Fruit fly (Drosophila melanogaster) whole organism, pupa: Measurements from ENCODE around the gene RpL13A.
A peak's percentile ranks its signal among the peaks of the same experiment; 100 is the strongest.

Source experiments
- CG10348 ChIP-seq: fragments of 200-800 bp; sonication (Bioruptor generic); IDR thresholded peaks from 2 replicates; pipeline ENCODE4 v1.3.6; 2022; ENCODE audit warnings: missing biosample characterization, missing genetic modification characterization
- CG13204 ChIP-seq: fragments of 200-800 bp; sonication (Bioruptor generic); optimal IDR thresholded peaks from 2 replicates; lab custom pipeline; 2018; ENCODE audit warnings: missing biosample characterization, mild to moderate bottlenecking, missing genetic modification characterization, moderate library complexity
- CG14655 ChIP-seq: fragments of 200-800 bp; sonication (Bioruptor generic); optimal IDR thresholded peaks from 3 replicates; lab custom pipeline; 2017; ENCODE audit warnings: mild to moderate bottlenecking, missing biosample characterization, missing genetic modification reagents, missing genetic modification characterization
- CG15710 ChIP-seq: fragments of 200-800 bp; sonication (Bioruptor generic); optimal IDR thresholded peaks from 2 replicates; lab custom pipeline; 2018; ENCODE audit warnings: missing biosample characterization, mild to moderate bottlenecking, missing genetic modification characterization, moderate library complexity
- CG32121 ChIP-seq: fragments of 200-800 bp; sonication (Bioruptor generic); IDR thresholded peaks from 2 replicates; pipeline ENCODE4 v1.3.6; 2022; ENCODE audit warnings: missing biosample characterization, missing genetic modification characterization
- CG4496 ChIP-seq: fragments of 200-800 bp; sonication (Bioruptor generic); IDR thresholded peaks from 3 replicates; pipeline ENCODE4 v1.3.6; 2022; ENCODE audit warnings: missing biosample characterization, missing genetic modification characterization
- EcR ChIP-seq: fragments of 200-800 bp; sonication (Bioruptor generic); optimal IDR thresholded peaks from 3 replicates; lab custom pipeline; 2019; ENCODE audit warnings: missing biosample characterization, missing genetic modification characterization, mild to moderate bottlenecking, moderate library complexity, missing genetic modification reagents
- Pif1A ChIP-seq: fragments of 200-800 bp; sonication (Bioruptor generic); optimal IDR thresholded peaks from 3 replicates; lab custom pipeline; 2016; ENCODE audit warnings: missing biosample characterization, missing genetic modification characterization
- fd96Ca ChIP-seq: fragments of 200-800 bp; sonication (Bioruptor generic); IDR thresholded peaks from 3 replicates; pipeline ENCODE4 v1.3.6; 2022; ENCODE audit warnings: missing biosample characterization, missing genetic modification characterization
- rn ChIP-seq: fragments of 200-800 bp; sonication (Bioruptor generic); IDR thresholded peaks from 2 replicates; pipeline ENCODE4 v1.3.6; 2022; ENCODE audit warnings: missing biosample characterization, missing genetic modification characterization

- peak; percentile 84 for TF ChIP-seq fd96Ca (GFP tag; lab: Robert Waterston, UW)
- TF ChIP-seq rn (GFP tag; lab: Robert Waterston, UW): peak; percentile 85
- TF ChIP-seq CG32121: peak; percentile 91
- TF ChIP-seq CG14655 (GFP tag; lab: Kevin White, UChicago): no peak
- peak; percentile 59; the same call in 1 of the 2 replicates for TF ChIP-seq CG10348 (GFP tag; lab: Robert Waterston, UW)
- TF ChIP-seq CG13204 (GFP tag; lab: Kevin White, UChicago): no peak
- peak; percentile 88 for TF ChIP-seq CG4496
- TF ChIP-seq EcR (GFP tag; lab: Kevin White, UChicago): peak; percentile 12
- TF ChIP-seq Pif1A (GFP tag; lab: Kevin White, UChicago): peak; percentile 87
- TF ChIP-seq CG15710 (tag; lab: Kevin White, UChicago): peak; percentile 90
These were observed 30.5 kb downstream of the RpL13A start, which contains the start of the genes elm and MED27 for dm6 chr3R:5654692-5655181.
